Worm (Caenorhabditis elegans): ENCODE results near the gene Y62H9A.8.

DNA sequence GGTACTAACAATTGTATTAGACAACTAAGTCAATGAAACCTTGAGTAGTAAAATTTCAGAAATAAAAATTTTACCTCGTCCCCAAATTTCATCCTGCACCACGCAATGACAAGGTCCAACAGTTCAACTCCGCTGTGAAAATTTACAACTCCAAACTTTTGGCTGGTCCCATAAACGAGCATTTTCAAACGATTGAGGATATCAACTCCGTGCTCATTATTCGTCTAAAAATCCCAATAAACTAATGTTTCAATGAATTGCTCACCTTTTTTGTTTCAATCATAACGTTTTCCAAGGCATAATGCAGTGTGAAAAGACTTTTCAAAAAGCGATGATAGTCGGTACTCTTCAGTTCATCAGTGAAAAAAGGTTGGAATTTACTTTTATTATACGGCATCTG, 14.4 kb upstream of the Y62H9A.8 start:
- TF ChIP-seq nfya-1 (tag; optimal IDR thresholded peaks at IDR 0.05; ENCODE audit: insufficient read depth): no peak
- no peak for TF ChIP-seq pqm-1 (tag; optimal IDR thresholded peaks at IDR 0.05)
- no peak for TF ChIP-seq elt-2 (tag; optimal IDR thresholded peaks at IDR 0.05)
- TF ChIP-seq sea-2 (GFP tag; optimal IDR thresholded peaks at IDR 0.05): no peak
- TF ChIP-seq aly-2 (tag; optimal IDR thresholded peaks at IDR 0.05): no peak
- TF ChIP-seq ztf-11 (tag; optimal IDR thresholded peaks at IDR 0.05): no peak
- TF ChIP-seq fos-1 (tag; optimal IDR thresholded peaks at IDR 0.05): no peak
- no peak for TF ChIP-seq nhr-25 (tag; optimal IDR thresholded peaks at IDR 0.05)
- TF ChIP-seq unc-39 (tag; optimal IDR thresholded peaks at IDR 0.05): no peak
- TF ChIP-seq lsy-12 (tag; optimal IDR thresholded peaks at IDR 0.05): no peak

Data from whole organism, L3 larva.